Worm (Caenorhabditis elegans): ENCODE measurements around the gene nhr-198.

Gene nhr-198

DNA sequence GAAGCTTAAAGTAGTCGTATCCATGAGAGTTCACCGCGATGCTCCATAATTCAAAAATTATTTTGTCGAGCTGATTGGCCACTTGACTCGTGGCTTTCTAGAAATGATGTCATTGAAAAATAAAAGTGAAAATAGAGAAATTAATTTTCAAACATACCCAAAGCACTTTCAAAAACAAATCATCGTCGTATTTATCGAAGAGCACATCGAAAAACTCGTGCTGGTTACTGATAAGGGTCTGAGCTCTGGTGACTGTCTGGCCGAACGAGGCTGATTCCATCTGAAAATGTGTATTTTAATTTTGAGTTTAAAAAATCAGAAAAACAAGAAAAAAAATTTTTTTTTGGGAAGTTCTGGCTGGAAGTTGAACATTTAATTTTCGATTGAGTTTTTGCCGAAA is 18.6 kb downstream of the nhr-198 start:
- TF ChIP-seq elt-2 (tag; optimal IDR thresholded peaks at IDR 0.05): peak; percentile 50
- no peak for TF ChIP-seq tbx-2 (tag; optimal IDR thresholded peaks at IDR 0.05)

DNA sequence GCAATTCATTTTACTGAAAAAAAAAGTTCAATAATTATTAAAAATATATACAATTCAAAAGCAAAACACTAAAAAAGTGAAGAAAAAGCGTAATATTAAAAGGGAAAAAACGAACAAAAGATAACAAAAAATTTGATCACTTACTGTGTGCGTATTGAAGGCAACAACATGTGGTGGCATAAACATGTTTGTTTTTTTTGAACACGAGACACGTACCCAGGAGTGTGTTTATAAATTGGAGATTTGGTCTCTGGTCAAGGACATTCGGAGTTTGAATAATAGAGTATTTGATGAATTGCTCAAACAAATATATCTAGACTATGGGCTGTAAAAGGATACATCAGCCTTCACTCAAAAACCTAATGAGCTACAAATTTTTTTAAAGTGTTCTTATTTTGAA is 21.8 kb downstream of the nhr-198 start:
- no peak for TF ChIP-seq nhr-28 (tag; optimal IDR thresholded peaks at IDR 0.05)
- no peak for TF ChIP-seq mep-1 (tag; optimal IDR thresholded peaks at IDR 0.05)
- no peak for TF ChIP-seq efl-1 (optimal IDR thresholded peaks at IDR 0.05)
- no peak for TF ChIP-seq efl-1 (GFP tag; optimal IDR thresholded peaks at IDR 0.05 in 1 of 2)
- no peak for TF ChIP-seq snpc-4 (tag; optimal IDR thresholded peaks at IDR 0.05)
- no peak for TF ChIP-seq aha-1 (tag; optimal IDR thresholded peaks at IDR 0.05)
- no peak for TF ChIP-seq elt-2 (tag; optimal IDR thresholded peaks at IDR 0.05)
- no peak for TF ChIP-seq C04F5.9 (tag; optimal IDR thresholded peaks at IDR 0.05)
- no peak for TF ChIP-seq sox-4 (tag; optimal IDR thresholded peaks at IDR 0.05)
- no peak for TF ChIP-seq ceh-88 (GFP tag; IDR thresholded peaks at IDR 0.05)
- no peak for TF ChIP-seq aly-2 (tag; optimal IDR thresholded peaks at IDR 0.05)
- TF ChIP-seq fos-1 (tag; optimal IDR thresholded peaks at IDR 0.05): no peak
- TF ChIP-seq C34B4.2 (tag; optimal IDR thresholded peaks at IDR 0.05): no peak
- no peak for TF ChIP-seq zip-4 (GFP tag; optimal IDR thresholded peaks at IDR 0.05)

DNA sequence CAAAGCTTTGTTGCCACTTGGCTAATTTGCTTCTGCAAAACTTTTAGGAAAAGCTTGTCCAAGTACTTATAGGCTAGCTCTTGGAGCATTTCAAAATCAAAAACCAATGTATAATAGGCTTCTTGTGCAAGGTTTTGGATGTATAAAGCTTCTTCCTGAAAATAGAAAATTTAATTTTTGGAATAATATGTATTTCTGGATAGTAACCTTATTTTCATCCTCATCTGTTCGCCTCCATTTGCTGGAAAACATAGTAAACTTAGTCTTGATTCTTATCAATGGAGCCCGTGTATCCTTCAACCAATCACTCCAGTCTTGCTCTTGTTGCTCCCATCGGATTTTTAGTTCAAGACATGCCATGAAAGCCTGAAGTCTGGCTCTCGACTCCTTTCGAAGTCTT is 22.9 kb downstream of the nhr-198 start, which contains the start of gene Y6E2A.4:
Y6E2A.4 (minus strand) TSS at position 101 of the 400 bp plus-strand sequence.
- no peak for TF ChIP-seq nhr-76 (tag; optimal IDR thresholded peaks at IDR 0.05)
- no peak for TF ChIP-seq efl-1 (optimal IDR thresholded peaks at IDR 0.05)
- TF ChIP-seq efl-1 (GFP tag; optimal IDR thresholded peaks at IDR 0.05 in 1 of 2): no peak

DNA sequence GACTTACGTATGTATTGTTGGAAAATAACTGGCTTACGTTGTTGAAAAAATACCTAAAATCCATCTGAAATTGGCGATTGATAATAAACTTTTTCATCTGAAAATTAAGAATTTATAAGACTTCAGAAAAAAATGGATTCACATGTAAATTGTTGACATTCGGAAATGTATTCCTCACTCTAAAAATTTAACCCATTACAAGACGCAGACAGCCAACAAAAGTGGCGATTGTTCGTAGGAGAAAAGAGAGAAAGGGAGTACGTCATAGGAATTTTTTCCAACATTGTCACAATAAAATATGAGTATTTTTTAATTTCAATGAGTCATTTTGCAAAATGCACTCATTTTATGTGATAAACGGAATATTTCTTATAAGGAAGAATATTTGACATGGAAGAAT is 24.8 kb downstream of the nhr-198 start, which contains the start of gene Y6E2A.5:
Y6E2A.5 (minus strand) TSS at position 101 of the 400 bp plus-strand sequence.
- TF ChIP-seq sup-37 (GFP tag; optimal IDR thresholded peaks at IDR 0.05) (no peak), nhr-28 (tag; optimal IDR thresholded peaks at IDR 0.05) (no peak), mab-9 (GFP tag; IDR thresholded peaks at IDR 0.05) (no peak), skn-1 (tag; optimal IDR thresholded peaks at IDR 0.05) (no peak), lir-3 (tag; optimal IDR thresholded peaks at IDR 0.05; ENCODE audit: poor library complexity) (no peak), ceh-63 (GFP tag; optimal IDR thresholded peaks at IDR 0.05) (no peak), snpc-4 (tag; optimal IDR thresholded peaks at IDR 0.05) (no peak), egl-27 (tag; optimal IDR thresholded peaks at IDR 0.05) (no peak), unc-30 (tag; optimal IDR thresholded peaks at IDR 0.05) (no peak), hlh-17 (GFP tag; optimal IDR thresholded peaks at IDR 0.05; ENCODE audit: borderline replicate concordance) (no peak)

DNA sequence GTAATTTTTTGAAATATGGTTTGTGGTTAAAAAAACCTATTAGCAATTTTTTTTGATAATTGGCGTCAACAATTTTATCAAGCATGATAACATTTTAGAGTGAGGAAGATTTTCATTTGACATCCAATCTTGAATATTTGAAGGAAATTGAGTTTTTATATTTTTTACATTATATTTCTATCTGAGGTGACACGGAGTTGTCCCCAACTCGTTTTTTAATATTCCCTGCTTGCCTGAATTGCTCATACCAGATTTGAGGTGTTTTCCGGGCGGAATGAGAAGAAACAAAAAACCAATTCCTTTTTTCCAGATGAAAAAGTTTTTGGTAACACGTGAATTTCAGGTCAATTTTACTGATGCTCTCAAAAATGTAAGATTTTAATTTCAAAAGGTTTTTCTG is 25.8 kb downstream of the nhr-198 start, which contains the start of gene Y6E2A.7:
Y6E2A.7 (plus strand) TSS at position 301 of the 400 bp plus-strand sequence.
- TF ChIP-seq grh-1 (GFP tag; IDR thresholded peaks at IDR 0.05) (no peak), ceh-88 (GFP tag; IDR thresholded peaks at IDR 0.05) (no peak), zip-4 (GFP tag; optimal IDR thresholded peaks at IDR 0.05) (no peak), blmp-1 (tag; optimal IDR thresholded peaks at IDR 0.05) (no peak), C04F5.9 (tag; optimal IDR thresholded peaks at IDR 0.05) (no peak), hlh-17 (GFP tag; optimal IDR thresholded peaks at IDR 0.05; ENCODE audit: borderline replicate concordance) (no peak), ceh-82 (tag; optimal IDR thresholded peaks at IDR 0.05) (no peak), aly-2 (tag; optimal IDR thresholded peaks at IDR 0.05) (no peak), dsc-1 (tag; optimal IDR thresholded peaks at IDR 0.05) (no peak), isw-1 (GFP tag; IDR thresholded peaks at IDR 0.05) (no peak), snu-23 (GFP tag; optimal IDR thresholded peaks at IDR 0.05) (no peak), elt-3 (tag; optimal IDR thresholded peaks at IDR 0.05) (no peak), snpc-4 (tag; optimal IDR thresholded peaks at IDR 0.05) (no peak), ztf-11 (tag; optimal IDR thresholded peaks at IDR 0.05) (no peak), unc-130 (tag; optimal IDR thresholded peaks at IDR 0.05) (no peak), xbp-1 (tag; optimal IDR thresholded peaks at IDR 0.05) (no peak), nhr-76 (tag; optimal IDR thresholded peaks at IDR 0.05) (no peak)
